1 fruit fly cellular context compared by ENCODE assay signal in the genomic region with DNA sequence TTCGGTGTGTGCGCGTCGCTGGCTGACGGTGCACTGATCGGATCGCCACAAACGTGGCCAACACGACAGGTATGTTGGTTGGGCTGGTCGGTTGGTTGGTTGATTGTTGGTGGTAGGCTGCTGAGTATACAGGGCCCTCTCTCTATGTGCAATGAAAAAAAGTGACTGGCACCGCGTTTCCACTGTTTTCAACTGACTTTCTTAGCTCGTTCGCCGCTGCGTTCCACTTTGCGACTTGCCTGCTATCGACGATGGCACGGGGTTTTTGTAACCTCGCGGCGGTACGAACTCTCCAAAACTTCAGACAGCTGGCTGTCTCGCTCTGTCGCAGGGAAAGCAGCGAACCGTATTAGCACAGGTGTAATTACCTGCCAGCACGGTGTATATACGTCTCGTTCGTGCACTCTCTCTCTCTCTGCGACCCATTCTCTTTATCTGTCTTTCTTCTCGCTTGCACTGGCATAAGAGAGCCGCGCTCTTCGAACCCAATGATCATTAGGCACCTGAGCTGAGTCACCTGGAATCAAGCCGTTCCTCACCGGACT.
TF ChIP-seq lines count a peak whose summit lies in the region.

No protein-coding gene starts in this region.

TF ChIP-seq in whole organism, embryonic, 481 proteins besides CTCF, POLR2A, EP300 and RAD21 (continued from another document and continues in another):
- no peak for TF ChIP-seq gro (GFP tag; optimal IDR thresholded peaks at IDR 0.05; lab: Kevin White, UChicago)
- no peak for TF ChIP-seq Dip2 (GFP tag; IDR thresholded peaks at IDR 0.05; lab: Robert Waterston, UW)
- no peak for TF ChIP-seq sens-2 (GFP tag; IDR thresholded peaks at IDR 0.05; lab: Robert Waterston, UW)
- TF ChIP-seq HLH54F (GFP tag; optimal IDR thresholded peaks at IDR 0.05; lab: Kevin White, UChicago) = no peak
- peak; percentile 49 for TF ChIP-seq yki (optimal IDR thresholded peaks at IDR 0.05; lab: Kevin White, UChicago)
- peak in 1 of 2 experiments; percentile 77 for TF ChIP-seq tll (GFP tag; optimal IDR thresholded peaks at IDR 0.05; lab: Kevin White, UChicago)
- no peak for TF ChIP-seq CG6765 (GFP tag; optimal IDR thresholded peaks at IDR 0.05; lab: Kevin White, UChicago)
- TF ChIP-seq Bgb (GFP tag; IDR thresholded peaks at IDR 0.05; lab: Robert Waterston, UW; ENCODE audit: partially characterized antibody) = peak; percentile 64
- TF ChIP-seq ac (GFP tag; optimal IDR thresholded peaks at IDR 0.05; lab: Kevin White, UChicago) = peak; percentile 36
- TF ChIP-seq inv (GFP tag; IDR thresholded peaks at IDR 0.05; lab: Robert Waterston, UW; ENCODE audit: partially characterized antibody) = no peak; the same call in 1 of the 2 replicates
- 0 out of 3 replicates have a peak, but pooled peaks have one; percentile 35 for TF ChIP-seq Optix (GFP tag; IDR thresholded peaks at IDR 0.05; lab: Robert Waterston, UW)
- TF ChIP-seq CG18011 (GFP tag; optimal IDR thresholded peaks at IDR 0.05; lab: Kevin White, UChicago) = no peak
- no peak for TF ChIP-seq CG13296 (GFP tag; optimal IDR thresholded peaks at IDR 0.05; lab: Kevin White, UChicago)
- no peak for TF ChIP-seq CG18476 (GFP tag; optimal IDR thresholded peaks at IDR 0.05; lab: Kevin White, UChicago)
- no peak for TF ChIP-seq Tbp (GFP tag; optimal IDR thresholded peaks at IDR 0.05; lab: Kevin White, UChicago)
- peak; percentile 53 for TF ChIP-seq Rfx (GFP tag; IDR thresholded peaks at IDR 0.05; lab: Robert Waterston, UW)
- TF ChIP-seq dysf (GFP tag; IDR thresholded peaks at IDR 0.05; lab: Robert Waterston, UW) = no peak
- no peak for TF ChIP-seq jing (GFP tag; optimal IDR thresholded peaks at IDR 0.05; lab: Kevin White, UChicago)
- TF ChIP-seq CG7357 (GFP tag; IDR thresholded peaks at IDR 0.05; lab: Robert Waterston, UW) = no peak
- peak; percentile 67 for TF ChIP-seq mirr (GFP tag; optimal IDR thresholded peaks at IDR 0.05; lab: Kevin White, UChicago)
- TF ChIP-seq sisA (GFP tag; IDR thresholded peaks at IDR 0.05; lab: Robert Waterston, UW) = no peak
- no peak for TF ChIP-seq CG7745 (tag; optimal IDR thresholded peaks at IDR 0.05; lab: Kevin White, UChicago)
- TF ChIP-seq Nf-YC (tag; optimal IDR thresholded peaks at IDR 0.05; lab: Kevin White, UChicago) = peak; percentile 73
- no peak for TF ChIP-seq phol (tag; optimal IDR thresholded peaks at IDR 0.05; lab: Kevin White, UChicago)
- no peak for TF ChIP-seq toy (GFP tag; IDR thresholded peaks at IDR 0.05; lab: Robert Waterston, UW)
- peak; percentile 5 for TF ChIP-seq bcd (GFP tag; optimal IDR thresholded peaks at IDR 0.05; lab: Kevin White, UChicago)
- no peak for TF ChIP-seq Hsf (GFP tag; optimal IDR thresholded peaks at IDR 0.05; lab: Kevin White, UChicago)
- TF ChIP-seq CG11696 (GFP tag; IDR thresholded peaks at IDR 0.05; lab: Robert Waterston, UW) = 0 out of 2 replicates have a peak, but pooled peaks have one; percentile 18
- TF ChIP-seq peb (GFP tag; IDR thresholded peaks at IDR 0.05; lab: Robert Waterston, UW) = no peak
- no peak for TF ChIP-seq trem (tag; optimal IDR thresholded peaks at IDR 0.05; lab: Kevin White, UChicago)
- TF ChIP-seq dimm (GFP tag; IDR thresholded peaks at IDR 0.05; lab: Robert Waterston, UW) = no peak
- no peak for TF ChIP-seq Sin3A (optimal IDR thresholded peaks at IDR 0.05; lab: Kevin White, UChicago)
- peak; percentile 96 for TF ChIP-seq Jarid2 (GFP tag; optimal IDR thresholded peaks at IDR 0.05; lab: Kevin White, UChicago)
- TF ChIP-seq klu (GFP tag; IDR thresholded peaks at IDR 0.05; lab: Robert Waterston, UW) = no peak
- peak; percentile 97 for TF ChIP-seq CG10321 (GFP tag; IDR thresholded peaks at IDR 0.05; lab: Robert Waterston, UW)
- no peak for TF ChIP-seq Dref (GFP tag; IDR thresholded peaks at IDR 0.05; lab: Robert Waterston, UW)
- TF ChIP-seq HLH3B (GFP tag; IDR thresholded peaks at IDR 0.05; lab: Robert Waterston, UW) = peak; percentile 47; the same call in 1 of the 2 replicates
- TF ChIP-seq BtbVII (GFP tag; optimal IDR thresholded peaks at IDR 0.05; lab: Kevin White, UChicago) = no peak
- TF ChIP-seq otp (GFP tag; IDR thresholded peaks at IDR 0.05; lab: Robert Waterston, UW) = no peak; the same call in 1 of the 3 replicates
- no peak for TF ChIP-seq Antp (GFP tag; optimal IDR thresholded peaks at IDR 0.05; lab: Kevin White, UChicago)
- no peak for TF ChIP-seq usp (GFP tag; optimal IDR thresholded peaks at IDR 0.05; lab: Kevin White, UChicago)
- TF ChIP-seq CG12299 (tag; optimal IDR thresholded peaks at IDR 0.05; lab: Kevin White, UChicago) = no peak
- peak in 1 of 2 experiments; percentile 51 for TF ChIP-seq insv (GFP tag; optimal IDR thresholded peaks at IDR 0.05; lab: Kevin White, UChicago)
- TF ChIP-seq CG11695 (GFP tag; IDR thresholded peaks at IDR 0.05; lab: Robert Waterston, UW) = peak; percentile 32; the same call in 1 of the 3 replicates
- TF ChIP-seq Drgx (GFP tag; IDR thresholded peaks at IDR 0.05; lab: Robert Waterston, UW) = 0 out of 2 replicates have a peak, but pooled peaks have one; percentile 18
- TF ChIP-seq h (optimal IDR thresholded peaks at IDR 0.05; lab: Kevin White, UChicago) = no peak
- no peak for TF ChIP-seq Dip3 (GFP tag; optimal IDR thresholded peaks at IDR 0.05; lab: Kevin White, UChicago)
- TF ChIP-seq sim (GFP tag; IDR thresholded peaks at IDR 0.05; lab: Robert Waterston, UW) = peak; percentile 22; the same call in 1 of the 2 replicates
- TF ChIP-seq zen (tag; optimal IDR thresholded peaks at IDR 0.05; lab: Kevin White, UChicago) = peak; percentile 87
- TF ChIP-seq repo (GFP tag; optimal IDR thresholded peaks at IDR 0.05; lab: Kevin White, UChicago) = no peak
- no peak for TF ChIP-seq Dad (GFP tag; optimal IDR thresholded peaks at IDR 0.05; lab: Kevin White, UChicago)
- no peak for TF ChIP-seq Myb (GFP tag; optimal IDR thresholded peaks at IDR 0.05; lab: Kevin White, UChicago)
- TF ChIP-seq E2f1 (GFP tag; IDR thresholded peaks at IDR 0.05; lab: Robert Waterston, UW) = no peak; the same call in 1 of the 2 replicates
- 0 out of 2 replicates have a peak, but pooled peaks have one; percentile 39 for TF ChIP-seq CG14441 (GFP tag; IDR thresholded peaks at IDR 0.05; lab: Robert Waterston, UW)
- no peak for TF ChIP-seq Xbp1 (GFP tag; optimal IDR thresholded peaks at IDR 0.05; lab: Kevin White, UChicago)
- no peak for TF ChIP-seq CG10267 (tag; optimal IDR thresholded peaks at IDR 0.05; lab: Kevin White, UChicago)
- peak; percentile 50 for TF ChIP-seq HLHmδ (GFP tag; optimal IDR thresholded peaks at IDR 0.05; lab: Kevin White, UChicago)
- TF ChIP-seq CG14667 (GFP tag; IDR thresholded peaks at IDR 0.05; lab: Robert Waterston, UW) = no peak
- no peak for TF ChIP-seq CG10462 (GFP tag; optimal IDR thresholded peaks at IDR 0.05; lab: Kevin White, UChicago)
- no peak for TF ChIP-seq nerfin-1 (tag; optimal IDR thresholded peaks at IDR 0.05; lab: Kevin White, UChicago)
- no peak for TF ChIP-seq sc (optimal IDR thresholded peaks at IDR 0.05; lab: Kevin White, UChicago)
- TF ChIP-seq sc (GFP tag; optimal IDR thresholded peaks at IDR 0.05; lab: Kevin White, UChicago) = peak; percentile 19
- peak; percentile 28 for TF ChIP-seq CG3281 (GFP tag; optimal IDR thresholded peaks at IDR 0.05; lab: Kevin White, UChicago)
- TF ChIP-seq CG2116 (GFP tag; optimal IDR thresholded peaks at IDR 0.05; lab: Kevin White, UChicago) = no peak
- no peak for TF ChIP-seq CoRest (tag; optimal IDR thresholded peaks at IDR 0.05; lab: Kevin White, UChicago)
- TF ChIP-seq CG43689 (GFP tag; IDR thresholded peaks at IDR 0.05; lab: Robert Waterston, UW) = no peak
- TF ChIP-seq cad (GFP tag; optimal IDR thresholded peaks at IDR 0.05; lab: Kevin White, UChicago) = no peak
- TF ChIP-seq so (GFP tag; IDR thresholded peaks at IDR 0.05; lab: Robert Waterston, UW) = no peak
- no peak for TF ChIP-seq ERR (GFP tag; optimal IDR thresholded peaks at IDR 0.05; lab: Kevin White, UChicago)
- TF ChIP-seq NFAT (GFP tag; IDR thresholded peaks at IDR 0.05; lab: Robert Waterston, UW) = 0 out of 2 replicates have a peak, but pooled peaks have one; percentile 21
- TF ChIP-seq CG30020 (tag; optimal IDR thresholded peaks at IDR 0.05; lab: Kevin White, UChicago) = no peak
- TF ChIP-seq CG1602 (GFP tag; optimal IDR thresholded peaks at IDR 0.05; lab: Kevin White, UChicago) = no peak
- peak; percentile 17 for TF ChIP-seq Meics (GFP tag; optimal IDR thresholded peaks at IDR 0.05; lab: Kevin White, UChicago)
- TF ChIP-seq chm (GFP tag; IDR thresholded peaks at IDR 0.05; lab: Robert Waterston, UW) = peak; percentile 65
- TF ChIP-seq pros (GFP tag; optimal IDR thresholded peaks at IDR 0.05; lab: Kevin White, UChicago) = peak; percentile 62
- TF ChIP-seq CG9817 (tag; optimal IDR thresholded peaks at IDR 0.05; lab: Kevin White, UChicago) = no peak
- no peak for TF ChIP-seq Mad (GFP tag; optimal IDR thresholded peaks at IDR 0.05; lab: Kevin White, UChicago)
- TF ChIP-seq Usf (GFP tag; optimal IDR thresholded peaks at IDR 0.05; lab: Kevin White, UChicago) = no peak
- 0 out of 2 replicates have a peak, but pooled peaks have one; percentile 34 for TF ChIP-seq Ptx1 (GFP tag; IDR thresholded peaks at IDR 0.05; lab: Robert Waterston, UW)
- TF ChIP-seq odd (GFP tag; optimal IDR thresholded peaks at IDR 0.05; lab: Kevin White, UChicago) = no peak
- no peak for TF ChIP-seq CG8281 (tag; optimal IDR thresholded peaks at IDR 0.05; lab: Kevin White, UChicago)
- peak; percentile 81 for TF ChIP-seq CG10543 (GFP tag; optimal IDR thresholded peaks at IDR 0.05; lab: Kevin White, UChicago)
- no peak for TF ChIP-seq bab2 (GFP tag; optimal IDR thresholded peaks at IDR 0.05; lab: Kevin White, UChicago)
- TF ChIP-seq dmrt99B (tag; optimal IDR thresholded peaks at IDR 0.05; lab: Kevin White, UChicago) = peak; percentile 8
- no peak for TF ChIP-seq ind (GFP tag; optimal IDR thresholded peaks at IDR 0.05; lab: Kevin White, UChicago)
- peak; percentile 25; the same call in 1 of the 2 replicates for TF ChIP-seq Nf-YA (GFP tag; IDR thresholded peaks at IDR 0.05; lab: Robert Waterston, UW)
- no peak for TF ChIP-seq Dll (GFP tag; IDR thresholded peaks at IDR 0.05; lab: Robert Waterston, UW; ENCODE audit: partially characterized antibody)
- peak; percentile 34 for TF ChIP-seq CG2712 (tag; optimal IDR thresholded peaks at IDR 0.05; lab: Kevin White, UChicago)
- no peak for TF ChIP-seq zf30C (GFP tag; optimal IDR thresholded peaks at IDR 0.05; lab: Kevin White, UChicago)
- TF ChIP-seq Pdp1 (GFP tag; optimal IDR thresholded peaks at IDR 0.05; lab: Kevin White, UChicago) = peak; percentile 24 to 28
- no peak for TF ChIP-seq CG4404 (GFP tag; IDR thresholded peaks at IDR 0.05; lab: Robert Waterston, UW)
- TF ChIP-seq Ets97D (GFP tag; optimal IDR thresholded peaks at IDR 0.05; lab: Kevin White, UChicago) = no peak
- TF ChIP-seq TFAM (GFP tag; optimal IDR thresholded peaks at IDR 0.05; lab: Kevin White, UChicago) = no peak
- TF ChIP-seq kay (GFP tag; optimal IDR thresholded peaks at IDR 0.05; lab: Kevin White, UChicago) = peak; percentile 45
- no peak for TF ChIP-seq pnt (GFP tag; optimal IDR thresholded peaks at IDR 0.05; lab: Kevin White, UChicago)
- TF ChIP-seq CG17186 (GFP tag; optimal IDR thresholded peaks at IDR 0.05; lab: Kevin White, UChicago) = no peak
- peak; percentile 77; the same call in 2 of the 3 replicates for TF ChIP-seq ci (GFP tag; IDR thresholded peaks at IDR 0.05; lab: Robert Waterston, UW)
- TF ChIP-seq CG16813 (GFP tag; IDR thresholded peaks at IDR 0.05; lab: Robert Waterston, UW; ENCODE audit: partially characterized antibody) = peak; percentile 27; the same call in 1 of the 3 replicates
- TF ChIP-seq Fer3 (tag; optimal IDR thresholded peaks at IDR 0.05; lab: Kevin White, UChicago) = no peak
- peak; percentile 72 for TF ChIP-seq oc (tag; optimal IDR thresholded peaks at IDR 0.05; lab: Kevin White, UChicago)
- TF ChIP-seq corto (GFP tag; optimal IDR thresholded peaks at IDR 0.05; lab: Kevin White, UChicago) = no peak
- no peak for TF ChIP-seq p53 (GFP tag; optimal IDR thresholded peaks at IDR 0.05; lab: Kevin White, UChicago)
- no peak for TF ChIP-seq fd96Cb (tag; optimal IDR thresholded peaks at IDR 0.05; lab: Kevin White, UChicago)
- TF ChIP-seq Deaf1 (tag; optimal IDR thresholded peaks at IDR 0.05; lab: Kevin White, UChicago) = peak; percentile 78
- no peak for TF ChIP-seq dmrt11E (tag; optimal IDR thresholded peaks at IDR 0.05; lab: Kevin White, UChicago)
- peak; percentile 92 for TF ChIP-seq CG8478 (optimal IDR thresholded peaks at IDR 0.05; lab: Kevin White, UChicago)
- TF ChIP-seq CG16863 (GFP tag; optimal IDR thresholded peaks at IDR 0.05; lab: Kevin White, UChicago) = no peak
- TF ChIP-seq Atf3 (GFP tag; optimal IDR thresholded peaks at IDR 0.05; lab: Kevin White, UChicago) = peak; percentile 6
- TF ChIP-seq CG10654 (GFP tag; optimal IDR thresholded peaks at IDR 0.05; lab: Kevin White, UChicago) = no peak
- no peak for TF ChIP-seq CG13775 (GFP tag; optimal IDR thresholded peaks at IDR 0.05; lab: Kevin White, UChicago)
- no peak for TF ChIP-seq vfl (GFP tag; optimal IDR thresholded peaks at IDR 0.05; lab: Kevin White, UChicago)
- TF ChIP-seq exex (tag; optimal IDR thresholded peaks at IDR 0.05; lab: Kevin White, UChicago) = peak; percentile 83
- TF ChIP-seq CG8924 (tag; optimal IDR thresholded peaks at IDR 0.05; lab: Kevin White, UChicago) = peak; percentile 47
- TF ChIP-seq lov (optimal IDR thresholded peaks at IDR 0.05; lab: Kevin White, UChicago) = no peak
- 0 out of 3 replicates have a peak, but pooled peaks have one; percentile 43 for TF ChIP-seq lov (GFP tag; IDR thresholded peaks at IDR 0.05; lab: Robert Waterston, UW)
- peak; percentile 11 for TF ChIP-seq Camta (GFP tag; optimal IDR thresholded peaks at IDR 0.05; lab: Kevin White, UChicago)
- TF ChIP-seq Sox100B (GFP tag; optimal IDR thresholded peaks at IDR 0.05; lab: Kevin White, UChicago) = no peak
- TF ChIP-seq Lim3 (GFP tag; IDR thresholded peaks at IDR 0.05; lab: Robert Waterston, UW) = no peak
- TF ChIP-seq tio (GFP tag; optimal IDR thresholded peaks at IDR 0.05; lab: Kevin White, UChicago) = no peak
- no peak for TF ChIP-seq H2.0 (GFP tag; IDR thresholded peaks at IDR 0.05; lab: Robert Waterston, UW)
- TF ChIP-seq amos (GFP tag; IDR thresholded peaks at IDR 0.05; lab: Robert Waterston, UW; ENCODE audit: partially characterized antibody) = peak; percentile 43; the same call in 1 of the 2 replicates
- no peak for TF ChIP-seq CG12942 (GFP tag; optimal IDR thresholded peaks at IDR 0.05; lab: Kevin White, UChicago)
- no peak for TF ChIP-seq sqz (GFP tag; optimal IDR thresholded peaks at IDR 0.05; lab: Kevin White, UChicago)
- TF ChIP-seq emc (GFP tag; optimal IDR thresholded peaks at IDR 0.05; lab: Kevin White, UChicago) = no peak
- TF ChIP-seq slp2 (GFP tag; optimal IDR thresholded peaks at IDR 0.05; lab: Kevin White, UChicago) = no peak
- no peak for TF ChIP-seq CG31365 (tag; optimal IDR thresholded peaks at IDR 0.05; lab: Kevin White, UChicago)
- no peak for TF ChIP-seq CG1792 (GFP tag; optimal IDR thresholded peaks at IDR 0.05; lab: Kevin White, UChicago)
